Fruit fly (Drosophila melanogaster) whole organism, adult: ENCODE data around the gene Cap-D2.

Experiments
- CG33017 ChIP-seq: fragments of 200-800 bp; sonication (Bioruptor generic); optimal IDR thresholded peaks from 2 replicates; lab custom pipeline; 2018; ENCODE audit warnings: missing biosample characterization, mild to moderate bottlenecking, missing genetic modification characterization, moderate library complexity
- CG5204 ChIP-seq: fragments of 200-800 bp; sonication (Bioruptor generic); optimal IDR thresholded peaks from 2 replicates; lab custom pipeline; 2016; ENCODE audit warnings: missing biosample characterization, missing genetic modification characterization
- Clk ChIP-seq: fragments of 200-800 bp; sonication (Bioruptor generic); optimal IDR thresholded peaks from 2 replicates; lab custom pipeline; 2017; ENCODE audit warnings: missing biosample characterization, missing genetic modification characterization
- cic ChIP-seq: fragments of 200-800 bp; sonication (Bioruptor generic); optimal IDR thresholded peaks from 2 replicates; lab custom pipeline; 2017; ENCODE audit warnings: missing biosample characterization, mild to moderate bottlenecking, missing genetic modification characterization, moderate library complexity
- cnc ChIP-seq, 2 experiments: fragments of >200 bp; optimal IDR thresholded peaks; 2 replicates each; lab custom pipeline; 2017
- kay ChIP-seq: fragments of 200-800 bp; sonication (Bioruptor generic); peaks from one replicate; lab custom pipeline; 2016; ENCODE audit warnings: missing biosample characterization, missing genetic modification characterization, borderline replicate concordance
- ovo ChIP-seq: fragments of 200-800 bp; sonication (Bioruptor generic); optimal IDR thresholded peaks from 2 replicates; lab custom pipeline; 2016; ENCODE audit warnings: missing biosample characterization, missing genetic modification characterization
- toe ChIP-seq: fragments of 200-800 bp; sonication (Bioruptor generic); optimal IDR thresholded peaks from 2 replicates; lab custom pipeline; 2016; ENCODE audit warnings: missing biosample characterization, missing genetic modification characterization

- TF ChIP-seq ovo (GFP tag; lab: Kevin White, UChicago), result no peak
- no peak for TF ChIP-seq CG5204
- no peak for TF ChIP-seq Clk
- TF ChIP-seq cnc (optimal IDR thresholded peaks at IDR 0.05; lab: Kevin White, UChicago), result no peak
- TF ChIP-seq toe (GFP tag; lab: Kevin White, UChicago), result no peak
- no peak for TF ChIP-seq CG33017
- no peak for TF ChIP-seq kay
- no peak for TF ChIP-seq cic (GFP tag; lab: Kevin White, UChicago)
Measured at dm6 chr3R:29672156-29672555, 3.3 kb upstream of the Cap-D2 start, which contains the start of gene ppk19.
